Worm (Caenorhabditis elegans): ENCODE measurements around the gene apm-3.

The apm-3 gene

ce11 chrX:950482-950881, 4.3 kb upstream of the apm-3 start, which contains the start of gene arr-1:
Gene arr-1 (plus strand): TSS chrX:950782.
- no peak for TF ChIP-seq unc-62 (GFP tag; optimal IDR thresholded peaks at IDR 0.05)

DNA sequence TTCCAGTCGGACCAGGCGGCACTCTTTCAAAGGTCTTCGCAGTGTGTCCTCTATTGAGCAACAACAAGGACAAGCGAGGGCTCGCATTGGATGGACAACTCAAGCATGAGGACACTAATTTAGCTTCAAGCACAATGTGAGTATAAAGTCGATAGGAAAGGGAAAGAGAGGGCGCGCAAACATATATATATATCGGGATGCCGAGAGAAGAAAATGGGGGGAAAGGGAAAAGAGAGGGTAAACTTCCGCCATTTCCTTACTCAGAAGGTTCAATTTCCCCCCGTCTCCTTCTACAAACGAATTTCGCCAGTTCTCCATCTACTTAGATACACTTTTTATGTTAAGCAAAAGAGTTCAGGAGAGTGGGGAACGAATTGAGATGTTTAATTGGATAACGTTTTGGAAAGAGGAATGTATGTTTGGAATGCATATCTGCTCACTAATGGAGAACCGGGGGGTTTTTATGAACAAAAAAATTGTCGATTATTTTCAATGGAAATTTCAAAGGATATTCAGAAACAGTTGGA, 2.2 kb upstream of the apm-3 start:
- no peak for TF ChIP-seq unc-62 (GFP tag; optimal IDR thresholded peaks at IDR 0.05)

ce11 chrX:957581-957980, 2.8 kb downstream of the apm-3 start, which contains the start of gene chil-10:
Gene chil-10 (plus strand): TSS chrX:957881.
- no peak for TF ChIP-seq unc-62 (GFP tag; optimal IDR thresholded peaks at IDR 0.05)

- no peak for TF ChIP-seq unc-62 (GFP tag; optimal IDR thresholded peaks at IDR 0.05)
Observed at ce11 chrX:960139-960538, 5.4 kb downstream of the apm-3 start.

DNA sequence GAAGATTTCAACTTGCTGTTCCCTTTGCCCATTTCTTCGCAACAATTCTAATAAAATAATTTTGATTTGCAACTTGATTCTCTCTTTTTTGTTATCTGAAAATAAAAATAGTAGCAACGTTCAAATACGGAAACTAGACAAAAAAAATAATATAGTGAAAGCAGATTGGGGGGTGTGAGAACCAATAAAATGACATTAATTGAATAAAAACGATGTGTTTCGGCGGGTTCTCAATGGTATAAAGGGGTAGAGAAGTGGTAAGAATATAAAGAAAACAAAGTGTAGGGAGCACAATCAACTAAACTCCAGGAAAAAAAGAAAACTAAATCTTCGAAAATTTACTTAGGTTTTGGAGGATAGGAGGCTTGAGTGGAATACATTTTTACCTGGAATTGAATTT, 8.4 kb downstream of the apm-3 start, which contains the start of gene ncs-1:
Gene ncs-1 (minus strand): TSS at position 101 of the 400 bp plus-strand sequence.
- no peak for TF ChIP-seq unc-62 (GFP tag; optimal IDR thresholded peaks at IDR 0.05)

- no peak for TF ChIP-seq unc-62 (GFP tag; optimal IDR thresholded peaks at IDR 0.05)
Observed at ce11 chrX:970072-970471, 15.3 kb downstream of the apm-3 start, which contains the start of gene C44C1.6. Gene C44C1.6 (minus strand): TSS chrX:970270.

- no peak for TF ChIP-seq unc-62 (GFP tag; optimal IDR thresholded peaks at IDR 0.05)
Observed at ce11 chrX:974499-975235, 19.9 kb downstream of the apm-3 start, which contains the start of gene vps-45. Gene vps-45 (minus strand): TSS chrX:974848.

ce11 chrX:975236-975535, 20.4 kb downstream of the apm-3 start:
- TF ChIP-seq unc-62 (GFP tag; optimal IDR thresholded peaks at IDR 0.05): no peak

DNA sequence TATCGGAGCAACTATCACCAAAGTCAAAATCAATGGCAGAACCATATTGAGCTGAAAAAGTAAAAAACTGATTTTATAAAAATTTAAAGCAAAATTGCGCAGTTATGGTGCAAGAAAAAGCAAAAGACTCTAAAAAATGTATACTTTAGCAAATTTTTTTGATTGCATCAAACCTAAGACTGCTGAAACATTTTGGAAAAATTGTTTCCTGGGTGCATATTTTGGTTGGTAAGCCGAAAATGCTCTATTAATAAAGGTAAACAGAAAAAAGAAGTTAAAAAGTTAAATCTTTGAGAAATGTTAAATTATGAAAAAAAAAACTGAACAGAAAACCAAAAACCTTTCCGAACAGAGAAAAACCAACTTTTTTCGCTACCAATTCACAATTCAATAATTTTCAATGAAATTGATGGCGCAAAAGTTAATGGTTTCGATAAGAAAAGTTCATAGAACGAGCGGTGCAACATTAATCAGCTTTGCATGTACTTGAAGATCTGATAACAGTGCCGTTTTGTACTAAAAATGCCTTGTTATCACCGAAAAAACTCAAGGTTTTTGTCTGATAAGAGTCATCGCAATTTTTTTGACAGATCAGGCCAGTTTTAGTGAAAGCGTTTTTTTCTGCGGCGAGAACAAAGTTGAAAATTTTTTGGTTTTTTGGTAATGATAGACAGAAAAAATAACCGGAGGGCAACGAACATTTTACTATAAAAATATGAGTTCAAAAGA, 23.3 kb downstream of the apm-3 start, which contains the start of gene abhd-3.2:
Gene abhd-3.2 (minus strand): TSS at position 51 of the 729 bp plus-strand sequence.
- TF ChIP-seq unc-62 (GFP tag; optimal IDR thresholded peaks at IDR 0.05): no peak

- no peak for TF ChIP-seq unc-62 (GFP tag; optimal IDR thresholded peaks at IDR 0.05)
Observed at ce11 chrX:980252-981009, 25.7 kb downstream of the apm-3 start, which contains the start of gene C44C1.1. Gene C44C1.1 (plus strand): TSS chrX:980776.

- no peak for TF ChIP-seq unc-62 (GFP tag; optimal IDR thresholded peaks at IDR 0.05)
Observed at ce11 chrX:982598-982997, 27.8 kb downstream of the apm-3 start.

DNA sequence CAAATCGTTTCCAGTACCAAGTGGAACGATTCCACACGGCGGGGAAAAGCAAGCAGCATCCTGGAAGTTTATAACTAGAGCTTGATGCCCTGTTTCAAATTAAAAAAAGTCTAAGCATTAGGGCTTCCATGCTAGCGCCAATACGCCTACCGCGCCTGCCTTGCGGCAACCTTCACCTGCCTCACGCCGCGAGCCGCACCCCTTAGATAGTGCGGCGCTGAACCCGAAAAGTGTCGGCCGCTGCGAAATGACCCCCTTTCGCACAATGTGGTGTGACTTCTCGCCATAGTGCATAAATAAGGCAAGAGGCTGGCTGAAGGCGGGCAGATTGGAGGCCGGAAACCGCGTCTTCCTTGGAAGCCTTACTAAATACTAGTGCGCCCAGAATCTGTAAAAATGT, 31.7 kb downstream of the apm-3 start:
- TF ChIP-seq unc-62 (GFP tag; optimal IDR thresholded peaks at IDR 0.05): no peak

ce11 chrX:991274-991673, 36.5 kb downstream of the apm-3 start, which contains the start of the genes C09E10.3 and dgk-1:
Gene C09E10.3 (minus strand): TSS chrX:991374.
Gene dgk-1 (minus strand): TSS chrX:991456.
- no peak for TF ChIP-seq unc-62 (GFP tag; optimal IDR thresholded peaks at IDR 0.05)

- no peak for TF ChIP-seq unc-62 (GFP tag; optimal IDR thresholded peaks at IDR 0.05)
Observed at ce11 chrX:992650-993403, 38.1 kb downstream of the apm-3 start.

DNA sequence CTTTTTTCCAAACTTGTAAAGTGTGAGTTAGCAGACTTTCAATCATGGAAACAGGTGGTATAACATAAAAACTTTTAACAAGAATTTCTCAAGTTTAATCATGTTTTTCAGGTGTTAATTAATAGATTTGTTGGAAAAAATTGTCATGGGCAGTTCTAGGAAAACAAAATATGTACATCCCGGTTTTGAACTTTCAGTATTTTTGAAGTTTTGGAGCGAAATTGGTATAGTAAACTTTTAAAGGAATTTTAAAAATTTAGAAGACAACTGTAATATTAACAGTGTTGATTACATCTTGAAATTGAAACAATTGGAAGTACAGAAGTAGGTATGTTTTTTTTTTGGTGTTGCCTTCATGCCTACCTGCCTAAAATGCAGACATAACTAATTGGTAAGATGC, 39.9 kb downstream of the apm-3 start:
- no peak for TF ChIP-seq unc-62 (GFP tag; optimal IDR thresholded peaks at IDR 0.05)
